Worm (Caenorhabditis elegans) whole organism, early embryonic: Measurements from ENCODE around the gene F54H12.4.

ENCODE experiments used
- F13C5.2 ChIP-seq: sonication (generic microtip); optimal IDR thresholded peaks from 2 replicates; lab custom pipeline; 2017; ENCODE audit warnings: mild to moderate bottlenecking, missing genetic modification characterization, inconsistent platforms, missing compliant biosample characterization
- aly-1 ChIP-seq: sonication (generic microtip); optimal IDR thresholded peaks from 2 replicates; lab custom pipeline; 2016; ENCODE audit warnings: missing genetic modification characterization, missing compliant biosample characterization
- ama-1 ChIP-seq: fragments of 150-350 bp; optimal IDR thresholded peaks from 2 replicates; lab custom pipeline; 2014
- ceh-13 ChIP-seq: fragments of 200-800 bp; sonication (Bioruptor generic); optimal IDR thresholded peaks from 2 replicates; lab custom pipeline; 2018; ENCODE audit warnings: mild to moderate bottlenecking, missing genetic modification characterization, missing compliant biosample characterization
- tbx-37 ChIP-seq: fragments of 200-800 bp; sonication (Bioruptor generic); conservative IDR thresholded peaks from 2 replicates; pipeline ENCODE4 v1.3.6; 2022; ENCODE audit warnings: missing genetic modification reagents, missing genetic modification characterization, missing compliant biosample characterization

- no peak for TF ChIP-seq F13C5.2 (tag; lab: Kevin White, UChicago)
- TF ChIP-seq tbx-37 (GFP tag; lab: Robert Waterston, UW), result no peak
- no peak for TF ChIP-seq aly-1 (tag; lab: Kevin White, UChicago)
- no peak for TF ChIP-seq ama-1 (lab: Kevin White, UChicago)
- no peak for TF ChIP-seq ceh-13 (GFP tag; lab: Kevin White, UChicago)
These were observed 36.6 kb downstream of the F54H12.4 start for ce11 chrIII:7925968-7926367.
